Worm (Caenorhabditis elegans) whole organism, early embryonic: ENCODE measurements around the gene crn-6.

Experiments
- ama-1 ChIP-seq: fragments of 150-350 bp; optimal IDR thresholded peaks from 2 replicates; lab custom pipeline; 2014
- ets-7 ChIP-seq: sonication (generic microtip); optimal IDR thresholded peaks from 2 replicates; lab custom pipeline; 2016; ENCODE audit warnings: missing genotype, missing genetic modification characterization, missing compliant biosample characterization
- flt-1 ChIP-seq: fragments of 200-800 bp; sonication (Bioruptor generic); IDR thresholded peaks from 2 replicates; pipeline ENCODE4 v1.3.6; 2022; ENCODE audit warnings: missing genetic modification characterization, missing compliant biosample characterization
- hmg-4 ChIP-seq: fragments of 200-800 bp; sonication (Bioruptor generic); optimal IDR thresholded peaks from 2 replicates; lab custom pipeline; 2018; ENCODE audit warnings: mild to moderate bottlenecking, missing genetic modification characterization, missing compliant biosample characterization
- hnd-1 ChIP-seq: sonication (generic microtip); optimal IDR thresholded peaks from 2 replicates; lab custom pipeline; 2016; ENCODE audit warnings: missing genetic modification characterization, missing compliant biosample characterization
- sea-1 ChIP-seq: fragments of 200-800 bp; sonication (Bioruptor generic); conservative IDR thresholded peaks from 2 replicates; pipeline ENCODE4 v1.3.6; 2022; ENCODE audit warnings: missing genetic modification characterization, missing compliant biosample characterization
- tbx-11 ChIP-seq: fragments of 200-800 bp; sonication (Bioruptor generic); IDR thresholded peaks from 2 replicates; pipeline ENCODE4 v1.3.6; 2022; ENCODE audit warnings: missing genetic modification characterization, missing compliant biosample characterization
- tbx-37 ChIP-seq: fragments of 200-800 bp; sonication (Bioruptor generic); conservative IDR thresholded peaks from 2 replicates; pipeline ENCODE4 v1.3.6; 2022; ENCODE audit warnings: missing genetic modification reagents, missing genetic modification characterization, missing compliant biosample characterization

DNA sequence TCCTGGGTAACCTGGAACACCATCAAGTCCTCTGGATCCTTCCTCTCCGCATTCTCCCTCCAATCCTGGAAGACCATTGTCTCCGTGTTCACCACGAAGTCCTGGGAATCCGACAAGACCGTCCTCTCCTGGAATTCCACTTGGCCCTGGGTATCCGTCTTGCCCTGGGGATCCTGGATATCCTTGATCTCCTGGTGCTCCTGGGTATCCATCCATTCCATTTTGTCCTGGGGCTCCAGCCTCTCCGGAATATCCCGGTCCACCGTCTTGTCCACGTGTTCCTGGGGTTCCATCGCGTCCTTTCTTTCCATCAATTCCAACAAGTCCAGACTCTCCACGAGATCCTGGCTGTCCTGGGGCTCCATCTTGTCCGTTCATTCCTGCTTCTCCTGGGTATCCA lies 27.0 kb upstream of the crn-6 start:
- TF ChIP-seq sea-1 (GFP tag; lab: Robert Waterston, UW) (0 out of 2 replicates have a peak, but pooled peaks have one; percentile 13), tbx-37 (no peak), flt-1 (GFP tag; lab: Robert Waterston, UW) (no peak), ama-1 (lab: Kevin White, UChicago) (no peak), hnd-1 (no peak), ets-7 (no peak), tbx-11 (GFP tag; lab: Robert Waterston, UW) (no peak), hmg-4 (no peak)
